Worm (Caenorhabditis elegans): Measurements from ENCODE around the gene cpb-1.

DNA sequence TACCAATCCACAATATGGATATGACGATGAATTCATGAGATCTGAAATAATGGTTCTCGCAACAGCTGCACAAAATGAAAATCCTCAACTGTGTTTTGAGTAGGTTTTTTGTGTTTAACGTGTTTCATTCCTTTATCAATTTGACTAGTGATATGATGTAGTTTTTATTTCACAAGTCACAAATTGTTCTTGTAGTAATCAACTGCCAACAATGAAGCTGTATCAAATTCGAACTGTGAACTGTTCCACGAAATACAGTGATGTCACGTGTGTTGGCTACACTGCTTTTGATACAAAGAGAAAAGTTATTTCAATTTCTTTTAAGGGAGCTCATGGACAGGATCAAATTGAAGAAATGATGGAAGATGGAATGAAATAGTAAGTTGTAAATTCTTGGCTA, 6.9 kb upstream of the cpb-1 start:
- TF ChIP-seq pqm-1 (tag; optimal IDR thresholded peaks at IDR 0.05): no peak
- no peak for TF ChIP-seq ceh-9 (tag; optimal IDR thresholded peaks at IDR 0.05)
- TF ChIP-seq unc-42 (tag; optimal IDR thresholded peaks at IDR 0.05): no peak
- TF ChIP-seq pha-4 (tag; optimal IDR thresholded peaks at IDR 0.05): no peak
- TF ChIP-seq npax-4 (tag; optimal IDR thresholded peaks at IDR 0.05): no peak
- no peak for TF ChIP-seq syd-9 (tag; optimal IDR thresholded peaks at IDR 0.05)
- no peak for TF ChIP-seq dmd-4 (tag; optimal IDR thresholded peaks at IDR 0.05; ENCODE audit: borderline replicate concordance)
- TF ChIP-seq elt-2 (tag; optimal IDR thresholded peaks at IDR 0.05): no peak
- no peak for TF ChIP-seq unc-55 (GFP tag; optimal IDR thresholded peaks at IDR 0.05)
- no peak for TF ChIP-seq hlh-30 (tag; optimal IDR thresholded peaks at IDR 0.05; ENCODE audit: insufficient read depth)
- TF ChIP-seq unc-86 (tag; optimal IDR thresholded peaks at IDR 0.05): no peak
- TF ChIP-seq tbx-2 (tag; optimal IDR thresholded peaks at IDR 0.05): no peak
